Worm (Caenorhabditis elegans) whole organism, L3 larva: ENCODE results near the gene F27E5.8.

ENCODE experiments used
- R02D3.7 ChIP-seq: fragments of 150-350 bp; optimal IDR thresholded peaks from 2 replicates; lab custom pipeline; 2014; ENCODE audit warnings: missing biosample characterization, missing genetic modification characterization
- ZK546.5 ChIP-seq: sonication (generic microtip); optimal IDR thresholded peaks from 2 replicates; lab custom pipeline; 2017; ENCODE audit warnings: missing biosample characterization, missing genetic modification characterization
- aly-2 ChIP-seq: fragments of 150-350 bp; optimal IDR thresholded peaks from 2 replicates; lab custom pipeline; 2014; ENCODE audit warnings: missing biosample characterization, missing genetic modification characterization
- ama-1 ChIP-seq: fragments of 150-350 bp; optimal IDR thresholded peaks from 2 replicates; lab custom pipeline; 2018
- ceh-16 ChIP-seq: sonication (generic microtip); optimal IDR thresholded peaks from 2 replicates; lab custom pipeline; 2017; ENCODE audit warnings: missing biosample characterization, missing genetic modification characterization
- ceh-28 ChIP-seq: fragments of 150-350 bp; optimal IDR thresholded peaks from 2 replicates; lab custom pipeline; 2014; ENCODE audit warnings: missing biosample characterization, missing genetic modification reagents, missing genetic modification characterization
- ceh-82 ChIP-seq: fragments of 150-350 bp; optimal IDR thresholded peaks from 2 replicates; lab custom pipeline; 2014; ENCODE audit warnings: missing biosample characterization, missing genetic modification characterization
- ceh-9 ChIP-seq: sonication (generic microtip); optimal IDR thresholded peaks from 2 replicates; lab custom pipeline; 2018; ENCODE audit warnings: missing biosample characterization, missing genetic modification characterization
- daf-12 ChIP-seq: fragments of 150-350 bp; optimal IDR thresholded peaks from 2 replicates; lab custom pipeline; 2014; ENCODE audit warnings: missing biosample characterization, missing genetic modification reagents, missing genetic modification characterization
- egl-27 ChIP-seq: sonication (generic microtip); optimal IDR thresholded peaks from 4 replicates; lab custom pipeline; 2017; ENCODE audit warnings: missing biosample characterization, missing genetic modification reagents, missing genetic modification characterization
- egl-5 ChIP-seq: fragments of 150-350 bp; optimal IDR thresholded peaks from 2 replicates; lab custom pipeline; 2017; ENCODE audit warnings: missing biosample characterization, missing genetic modification reagents, missing genetic modification characterization, inconsistent platforms
- elt-1 ChIP-seq: fragments of 150-350 bp; optimal IDR thresholded peaks from 2 replicates; lab custom pipeline; 2014; ENCODE audit warnings: missing biosample characterization, missing genetic modification characterization
- elt-3 ChIP-seq, 3 experiments: fragments of 150-350 bp in 1 of 3; sonication (generic microtip) in 2 of 3; optimal IDR thresholded peaks; 2 replicates in 2 of 3; 4 replicates in 1 of 3; lab custom pipeline; 2014 to 2017; ENCODE audit warnings: missing biosample characterization in 3 of 3, missing genetic modification characterization in 3 of 3
- fkh-10 ChIP-seq: sonication (generic microtip); optimal IDR thresholded peaks from 2 replicates; lab custom pipeline; 2017; ENCODE audit warnings: missing biosample characterization, missing genetic modification reagents, missing genetic modification characterization
- fkh-2 ChIP-seq: fragments of 150-350 bp; optimal IDR thresholded peaks from 2 replicates; lab custom pipeline; 2014; ENCODE audit warnings: missing biosample characterization, missing genetic modification reagents, missing genetic modification characterization
- fos-1 ChIP-seq: fragments of 150-350 bp; optimal IDR thresholded peaks from 2 replicates; lab custom pipeline; 2014; ENCODE audit warnings: missing biosample characterization, missing genetic modification characterization
- hmg-11 ChIP-seq: sonication (generic microtip); optimal IDR thresholded peaks from 2 replicates; lab custom pipeline; 2016; ENCODE audit warnings: missing genetic modification characterization, missing compliant biosample characterization
- jun-1 ChIP-seq: fragments of 150-350 bp; optimal IDR thresholded peaks from 2 replicates; lab custom pipeline; 2014; ENCODE audit warnings: missing biosample characterization, missing genetic modification reagents, missing genetic modification characterization
- lin-15B ChIP-seq: fragments of 150-350 bp; optimal IDR thresholded peaks from 2 replicates; lab custom pipeline; 2014; ENCODE audit warnings: missing biosample characterization, missing genetic modification characterization
- lin-39 ChIP-seq: fragments of 150-350 bp; optimal IDR thresholded peaks from 2 replicates; lab custom pipeline; 2018; ENCODE audit warnings: missing biosample characterization, missing genetic modification reagents, missing genetic modification characterization
- lsy-12 ChIP-seq: sonication (generic microtip); optimal IDR thresholded peaks from 2 replicates; lab custom pipeline; 2016; ENCODE audit warnings: mild to moderate bottlenecking, missing genetic modification characterization, missing compliant biosample characterization
- mdl-1 ChIP-seq: fragments of 150-350 bp; optimal IDR thresholded peaks from 2 replicates; lab custom pipeline; 2014; ENCODE audit warnings: missing biosample characterization, missing genetic modification characterization
- mml-1 ChIP-seq: fragments of 150-350 bp; sonication (generic microtip); optimal IDR thresholded peaks from 3 replicates; lab custom pipeline; 2014; ENCODE audit warnings: missing biosample characterization, missing genetic modification characterization
- nfya-1 ChIP-seq: sonication (generic microtip); optimal IDR thresholded peaks from 2 replicates; lab custom pipeline; 2017; ENCODE audit warnings: missing genetic modification characterization, mild to moderate bottlenecking, missing compliant biosample characterization, antibody characterized with exemption, moderate library complexity; ENCODE audit not compliant: insufficient read depth
- nhr-11 ChIP-seq: fragments of 150-350 bp; optimal IDR thresholded peaks from 2 replicates; lab custom pipeline; 2014; ENCODE audit warnings: missing biosample characterization, missing genetic modification characterization
- nhr-12 ChIP-seq: fragments of 150-350 bp; optimal IDR thresholded peaks from 2 replicates; lab custom pipeline; 2014; ENCODE audit warnings: missing biosample characterization, missing genetic modification characterization
- nhr-237 ChIP-seq: fragments of 150-350 bp; optimal IDR thresholded peaks from 2 replicates; lab custom pipeline; 2014; ENCODE audit warnings: missing biosample characterization, missing genetic modification characterization
- nhr-25 ChIP-seq: sonication (generic microtip); optimal IDR thresholded peaks from 2 replicates; lab custom pipeline; 2017; ENCODE audit warnings: missing biosample characterization, missing genetic modification characterization
- nhr-28 ChIP-seq: fragments of 150-350 bp; optimal IDR thresholded peaks from 2 replicates; lab custom pipeline; 2014; ENCODE audit warnings: missing biosample characterization, missing genetic modification characterization
- nhr-67 ChIP-seq: fragments of 150-350 bp; optimal IDR thresholded peaks from 2 replicates; lab custom pipeline; 2014; ENCODE audit warnings: missing biosample characterization, missing genetic modification characterization
- nhr-76 ChIP-seq: fragments of 150-350 bp; sonication (generic microtip); optimal IDR thresholded peaks from 5 replicates; lab custom pipeline; 2014; ENCODE audit warnings: missing biosample characterization, missing genetic modification characterization
- nhr-77 ChIP-seq: fragments of 150-350 bp; optimal IDR thresholded peaks from 2 replicates; lab custom pipeline; 2014; ENCODE audit warnings: missing biosample characterization, missing genetic modification characterization
- pha-4 ChIP-seq: fragments of 150-350 bp; optimal IDR thresholded peaks from 2 replicates; lab custom pipeline; 2014; ENCODE audit warnings: missing biosample characterization, missing genetic modification reagents, missing genetic modification characterization
- pqm-1 ChIP-seq: fragments of 150-350 bp; optimal IDR thresholded peaks from 2 replicates; lab custom pipeline; 2017; ENCODE audit warnings: missing biosample characterization, missing genetic modification characterization, inconsistent platforms
- sea-2 ChIP-seq: fragments of 150-350 bp; sonication (generic microtip); optimal IDR thresholded peaks from 4 replicates; lab custom pipeline; 2014; ENCODE audit warnings: missing biosample characterization, missing genetic modification reagents, missing genetic modification characterization
- skn-1 ChIP-seq: fragments of 150-350 bp; optimal IDR thresholded peaks from 2 replicates; lab custom pipeline; 2014; ENCODE audit warnings: missing biosample characterization, missing genetic modification characterization
- snpc-4 ChIP-seq: fragments of 150-350 bp; optimal IDR thresholded peaks from 2 replicates; lab custom pipeline; 2014; ENCODE audit warnings: missing biosample characterization, missing genetic modification characterization
- tbx-2 ChIP-seq: sonication (generic microtip); optimal IDR thresholded peaks from 2 replicates; lab custom pipeline; 2016; ENCODE audit warnings: mild to moderate bottlenecking, missing genetic modification characterization, missing compliant biosample characterization
- unc-39 ChIP-seq: sonication (generic microtip); optimal IDR thresholded peaks from 4 replicates; lab custom pipeline; 2017; ENCODE audit warnings: missing biosample characterization, missing genetic modification characterization
- unc-62 ChIP-seq: fragments of 150-350 bp; sonication (generic microtip); optimal IDR thresholded peaks from 4 replicates; lab custom pipeline; 2014; ENCODE audit warnings: missing biosample characterization, missing genetic modification reagents, missing genetic modification characterization
- zag-1 ChIP-seq: fragments of 150-350 bp; optimal IDR thresholded peaks from 2 replicates; lab custom pipeline; 2014; ENCODE audit warnings: missing biosample characterization, missing genetic modification characterization
- ztf-11 ChIP-seq: fragments of 150-350 bp; optimal IDR thresholded peaks from 2 replicates; lab custom pipeline; 2014; ENCODE audit warnings: missing biosample characterization, missing genetic modification characterization
- ztf-4 ChIP-seq: fragments of 150-350 bp; optimal IDR thresholded peaks from 2 replicates; lab custom pipeline; 2014; ENCODE audit warnings: missing biosample characterization, missing genetic modification characterization

F27E5.8 gene

DNA sequence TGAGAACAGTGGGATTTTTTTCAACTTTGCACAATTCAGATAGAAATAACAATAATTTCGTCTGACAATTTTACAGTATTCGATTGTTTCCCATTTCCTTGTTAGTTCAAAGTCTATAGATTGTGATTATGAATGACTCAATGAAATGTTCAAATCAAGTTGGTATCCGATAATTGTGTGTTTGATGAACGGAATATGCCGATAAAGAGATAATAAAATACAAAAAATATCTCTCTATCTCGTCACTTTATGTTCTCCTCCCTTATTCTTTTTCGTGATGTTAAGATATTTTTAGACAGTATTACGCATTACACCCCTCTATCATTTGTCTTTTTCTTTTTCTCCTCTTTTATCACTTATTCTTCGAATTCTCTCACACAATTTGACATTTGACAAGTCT is 4.8 kb downstream of the F27E5.8 start, which contains the start of gene F27E5.7:
F27E5.7 (plus strand) TSS at position 301 of the 400 bp plus-strand sequence.
- TF ChIP-seq daf-12 (tag; lab: Kevin White, UChicago) (no peak), pqm-1 (tag; lab: Kevin White, UChicago) (no peak), jun-1 (tag; lab: Kevin White, UChicago) (no peak), ztf-4 (tag; lab: Kevin White, UChicago) (no peak), nhr-237 (tag; lab: Kevin White, UChicago) (no peak), unc-62 (GFP tag; lab: Kevin White, UChicago) (no peak), ceh-28 (tag; lab: Kevin White, UChicago) (no peak), pha-4 (no peak), ztf-11 (tag; lab: Kevin White, UChicago) (no peak), nhr-67 (no peak), lsy-12 (tag; lab: Kevin White, UChicago) (no peak), nhr-28 (tag; lab: Kevin White, UChicago) (no peak), hmg-11 (tag; lab: Kevin White, UChicago) (no peak), ZK546.5 (tag; lab: Kevin White, UChicago) (no peak), nhr-77 (tag; lab: Kevin White, UChicago) (no peak), fkh-10 (GFP tag; lab: Kevin White, UChicago) (no peak), nhr-76 (tag; lab: Kevin White, UChicago) (no peak)

DNA sequence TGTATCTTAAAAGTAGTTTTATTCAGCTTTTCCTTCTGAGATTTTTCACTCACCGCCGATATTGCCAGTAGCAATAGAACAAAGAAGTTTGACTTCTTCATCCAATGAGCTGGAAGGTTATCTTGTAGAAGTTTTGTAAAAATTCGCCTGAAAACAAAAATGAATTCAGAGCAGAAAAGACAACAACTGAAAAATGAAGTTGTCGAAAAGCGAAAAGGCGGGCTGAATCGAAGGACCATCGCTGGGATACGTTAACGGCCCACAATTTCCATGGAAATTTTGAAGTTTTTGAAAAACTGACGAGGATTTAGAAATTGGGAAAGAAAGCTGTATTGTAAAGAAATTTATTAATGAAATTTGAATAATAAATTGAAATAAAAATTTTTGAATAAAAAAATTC is 5.6 kb downstream of the F27E5.8 start, which contains the start of gene lov-1:
lov-1 (minus strand) TSS at position 101 of the 400 bp plus-strand sequence.
- TF ChIP-seq ceh-28 (tag; lab: Kevin White, UChicago) (no peak), aly-2 (no peak), tbx-2 (tag; lab: Kevin White, UChicago) (no peak), nhr-76 (tag; lab: Kevin White, UChicago) (no peak), fkh-10 (GFP tag; lab: Kevin White, UChicago) (no peak), egl-27 (no peak), snpc-4 (no peak), sea-2 (GFP tag; lab: Kevin White, UChicago) (no peak)

DNA sequence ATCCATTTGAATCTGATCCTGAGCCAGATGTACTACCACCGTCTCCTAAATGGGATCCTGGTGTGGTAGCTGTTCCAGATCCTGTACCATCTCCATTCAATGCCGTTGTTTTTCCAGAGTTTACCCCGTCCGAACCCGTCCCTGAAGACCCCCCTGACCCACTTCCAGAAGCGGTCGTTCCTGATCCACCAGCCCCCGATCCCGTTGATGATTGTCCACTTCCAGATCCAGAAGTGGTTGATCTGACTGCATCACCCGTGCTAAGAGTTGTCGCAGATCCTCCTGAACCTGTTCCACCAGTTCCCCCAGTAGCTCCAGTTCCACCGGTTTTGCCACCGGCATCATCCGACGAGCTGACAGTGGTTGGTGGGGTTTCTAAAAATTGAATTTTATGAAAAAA is 10.6 kb downstream of the F27E5.8 start:
- TF ChIP-seq lin-39 (tag; lab: Kevin White, UChicago): no peak
- no peak for TF ChIP-seq ama-1 (lab: Kevin White, UChicago)
- no peak for TF ChIP-seq ztf-4 (tag; lab: Kevin White, UChicago)
- TF ChIP-seq nhr-11: no peak
- no peak for TF ChIP-seq elt-1 (tag; lab: Kevin White, UChicago)
- TF ChIP-seq nhr-12 (tag; lab: Kevin White, UChicago): no peak
- no peak for TF ChIP-seq unc-39
- no peak for TF ChIP-seq zag-1 (tag; lab: Kevin White, UChicago)
- no peak for TF ChIP-seq nhr-67
- no peak for TF ChIP-seq nhr-76 (tag; lab: Kevin White, UChicago)
- no peak for TF ChIP-seq jun-1 (tag; lab: Kevin White, UChicago)
- TF ChIP-seq egl-27: no peak
- TF ChIP-seq ceh-82 (tag; lab: Kevin White, UChicago): no peak
- no peak for TF ChIP-seq tbx-2 (tag; lab: Kevin White, UChicago)

DNA sequence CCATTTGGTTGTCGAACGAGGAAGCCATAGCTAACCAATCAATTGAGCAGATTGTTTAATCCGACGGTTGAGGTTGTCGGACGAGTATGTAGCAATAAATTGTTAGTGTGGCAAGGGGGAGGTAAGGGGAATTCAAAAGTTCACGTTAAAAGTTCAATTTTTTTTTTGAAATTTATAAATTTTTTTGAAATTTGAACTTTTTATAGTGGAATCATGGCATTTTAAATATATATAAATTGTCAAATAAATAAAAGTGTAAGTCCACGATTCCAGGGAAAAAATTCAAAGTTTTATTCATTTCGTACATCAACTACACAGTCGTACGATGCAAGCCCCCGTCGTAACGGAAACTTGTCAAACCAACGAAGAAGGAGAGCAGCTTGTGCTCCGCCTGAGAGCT is 18.9 kb downstream of the F27E5.8 start, which contains the start of the genes ZK945.7 and ZK945.8:
ZK945.7 (minus strand) TSS at position 101 of the 400 bp plus-strand sequence.
ZK945.8 (plus strand) TSS at position 275 of the 400 bp plus-strand sequence.
- no peak for TF ChIP-seq egl-27
- TF ChIP-seq elt-1 (tag; lab: Kevin White, UChicago): no peak
- TF ChIP-seq nhr-12 (tag; lab: Kevin White, UChicago): no peak
- no peak for TF ChIP-seq egl-5 (tag; lab: Kevin White, UChicago)
- no peak for TF ChIP-seq ceh-82 (tag; lab: Kevin White, UChicago)
- TF ChIP-seq ZK546.5 (tag; lab: Kevin White, UChicago): no peak
- TF ChIP-seq ceh-16: no peak
- TF ChIP-seq pha-4: no peak
- no peak for TF ChIP-seq R02D3.7 (tag; lab: Kevin White, UChicago)
- TF ChIP-seq nhr-67: no peak
- no peak for TF ChIP-seq mml-1 (tag; lab: Kevin White, UChicago)
- TF ChIP-seq ceh-9 (tag; lab: Kevin White, UChicago): no peak
- no peak for TF ChIP-seq daf-12 (tag; lab: Kevin White, UChicago)

DNA sequence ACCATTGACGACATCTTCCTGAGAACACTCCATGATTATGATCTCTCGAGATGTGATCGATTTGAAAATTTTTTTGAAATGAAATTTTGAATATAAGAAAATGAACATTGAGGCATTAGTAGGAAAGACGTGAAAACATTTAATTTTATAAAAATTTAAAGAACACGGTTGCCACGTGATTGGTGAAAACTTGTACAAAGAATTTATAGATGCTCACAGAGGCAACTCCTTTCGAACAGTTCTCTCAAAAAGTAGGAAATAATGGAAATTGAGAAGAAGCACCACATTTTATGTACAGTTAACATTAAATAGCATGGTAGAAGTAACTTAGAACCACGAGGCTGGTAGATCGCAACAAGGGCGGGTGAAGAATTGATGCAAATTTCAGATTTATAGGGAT is 20.4 kb downstream of the F27E5.8 start, which contains the start of gene ZK945.6:
ZK945.6 (minus strand) TSS at position 101 of the 400 bp plus-strand sequence.
- TF ChIP-seq mdl-1: no peak
- no peak for TF ChIP-seq lin-15B (tag; lab: Kevin White, UChicago)
- no peak for TF ChIP-seq nfya-1 (tag; lab: Kevin White, UChicago)
- no peak for TF ChIP-seq elt-1 (tag; lab: Kevin White, UChicago)
- no peak for TF ChIP-seq daf-12 (tag; lab: Kevin White, UChicago)
- TF ChIP-seq egl-5 (tag; lab: Kevin White, UChicago): no peak
- TF ChIP-seq nhr-25 (tag; lab: Kevin White, UChicago): no peak
- no peak for TF ChIP-seq nhr-11
- no peak for TF ChIP-seq ZK546.5 (tag; lab: Kevin White, UChicago)
- TF ChIP-seq fkh-2: no peak
- TF ChIP-seq tbx-2 (tag; lab: Kevin White, UChicago): no peak
- no peak for TF ChIP-seq fos-1 (tag; lab: Kevin White, UChicago)
- no peak for TF ChIP-seq elt-3 (tag; optimal IDR thresholded peaks at IDR 0.05; lab: Kevin White, UChicago)
- no peak for TF ChIP-seq skn-1
